Fruit fly (Drosophila melanogaster): ENCODE measurements around the gene pins.

Gene pins

DNA sequence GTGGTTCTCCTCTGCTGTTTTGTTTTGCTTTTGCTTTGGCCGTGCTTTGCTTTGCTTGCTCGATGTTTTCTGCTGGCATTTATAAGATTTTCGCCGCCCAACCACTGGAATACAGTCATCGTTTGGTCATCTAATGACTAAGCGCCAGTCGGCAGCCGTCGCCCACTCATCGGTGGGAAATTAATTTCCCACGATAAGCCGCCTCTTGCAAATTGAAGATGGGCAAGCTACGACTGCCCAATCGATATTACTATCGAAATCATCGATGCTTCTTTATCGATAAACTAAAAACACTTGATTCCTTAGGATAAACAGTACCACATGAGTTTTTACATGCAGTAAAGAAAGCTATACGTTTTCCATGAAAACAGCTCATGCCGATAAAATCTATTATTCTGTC is 11.9 kb upstream of the pins start:
- TF ChIP-seq CG4496 (GFP tag; IDR thresholded peaks at IDR 0.05) (no peak), Pif1B (GFP tag; optimal IDR thresholded peaks at IDR 0.05) (no peak), Ets98B (GFP tag; IDR thresholded peaks at IDR 0.05) (no peak), CG17806 (tag; optimal IDR thresholded peaks at IDR 0.05) (no peak), gl (tag; optimal IDR thresholded peaks at IDR 0.05) (no peak), CG8301 (tag; optimal IDR thresholded peaks at IDR 0.05) (no peak), fd96Ca (GFP tag; IDR thresholded peaks at IDR 0.05) (no peak), CG14655 (GFP tag; optimal IDR thresholded peaks at IDR 0.05) (no peak), CG34367 (tag; optimal IDR thresholded peaks at IDR 0.05) (no peak), CG8159 (tag; optimal IDR thresholded peaks at IDR 0.05) (no peak), D1 (tag; optimal IDR thresholded peaks at IDR 0.05) (no peak), CG13204 (GFP tag; optimal IDR thresholded peaks at IDR 0.05) (no peak), CG9948 (tag; optimal IDR thresholded peaks at IDR 0.05) (no peak), Snoo (tag; optimal IDR thresholded peaks at IDR 0.05) (no peak), EcR (GFP tag; optimal IDR thresholded peaks at IDR 0.05) (no peak), CG10348 (GFP tag; IDR thresholded peaks at IDR 0.05) (no peak), rn (GFP tag; IDR thresholded peaks at IDR 0.05) (no peak), Pif1A (GFP tag; optimal IDR thresholded peaks at IDR 0.05) (no peak), CG32121 (GFP tag; IDR thresholded peaks at IDR 0.05) (no peak), CG12605 (GFP tag; IDR thresholded peaks at IDR 0.05) (no peak)

DNA sequence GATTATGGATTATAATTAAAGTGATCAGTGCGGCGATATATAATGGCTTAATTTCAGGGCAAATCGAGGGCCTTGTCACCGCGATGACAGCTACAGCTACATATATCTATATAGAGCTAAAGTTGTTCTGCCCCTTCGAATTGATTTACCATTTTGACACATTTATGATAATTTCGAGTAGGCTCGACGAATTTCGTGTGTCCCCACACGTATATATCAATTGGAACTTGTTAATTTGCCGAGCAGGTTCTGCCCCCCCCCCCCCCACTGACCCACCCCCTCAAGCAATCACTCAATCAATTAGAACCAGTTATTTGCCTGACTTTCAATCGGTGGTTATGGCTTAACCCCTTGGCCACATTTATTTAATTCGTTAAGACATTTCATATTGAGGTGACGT is 3.2 kb upstream of the pins start:
- TF ChIP-seq Pif1B (GFP tag; optimal IDR thresholded peaks at IDR 0.05), result no peak
- no peak for TF ChIP-seq CG8301 (tag; optimal IDR thresholded peaks at IDR 0.05)
- TF ChIP-seq CG10348 (GFP tag; IDR thresholded peaks at IDR 0.05), result no peak
- TF ChIP-seq CG9948 (tag; optimal IDR thresholded peaks at IDR 0.05), result no peak
- TF ChIP-seq gl (tag; optimal IDR thresholded peaks at IDR 0.05), result no peak
- no peak for TF ChIP-seq CG34367 (tag; optimal IDR thresholded peaks at IDR 0.05)

DNA sequence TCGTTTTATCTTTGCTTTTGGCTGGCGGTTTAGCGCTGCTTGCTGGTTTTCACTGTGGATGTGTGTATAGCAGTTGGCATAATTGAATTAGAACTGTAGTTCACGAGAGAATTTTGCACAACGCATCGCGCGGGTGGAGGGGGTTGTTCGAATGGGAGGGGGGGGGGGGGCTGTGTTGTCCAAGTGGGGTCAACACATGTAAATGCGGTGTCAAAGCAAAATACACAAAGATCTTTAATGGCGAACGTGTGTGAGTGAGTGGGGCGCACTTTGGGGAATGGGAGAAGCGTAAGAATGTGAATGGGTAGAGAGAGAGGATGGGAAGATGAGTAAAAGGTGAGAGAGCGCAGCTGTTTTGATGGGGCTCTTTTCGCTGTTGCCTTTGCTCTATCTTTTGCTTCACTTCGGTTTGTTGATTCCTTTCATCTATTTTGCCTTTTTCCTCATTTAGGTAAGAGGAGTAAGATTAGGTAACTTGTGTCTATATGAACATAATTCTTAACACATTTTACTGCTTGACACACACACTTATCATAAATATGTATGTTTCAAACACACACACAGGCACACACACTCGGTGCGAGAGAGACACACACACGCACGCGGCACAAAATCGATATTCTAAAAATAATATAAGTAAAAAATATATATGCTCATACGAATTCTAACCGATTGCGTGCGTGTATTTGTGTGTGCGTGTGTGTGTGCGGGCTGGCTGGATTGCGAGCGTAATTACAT is 2.2 kb upstream of the pins start:
- peak; percentile 38 for TF ChIP-seq EcR (GFP tag; optimal IDR thresholded peaks at IDR 0.05)
- no peak for TF ChIP-seq CG17806 (tag; optimal IDR thresholded peaks at IDR 0.05)
- TF ChIP-seq CG12605 (GFP tag; IDR thresholded peaks at IDR 0.05), result no peak

DNA sequence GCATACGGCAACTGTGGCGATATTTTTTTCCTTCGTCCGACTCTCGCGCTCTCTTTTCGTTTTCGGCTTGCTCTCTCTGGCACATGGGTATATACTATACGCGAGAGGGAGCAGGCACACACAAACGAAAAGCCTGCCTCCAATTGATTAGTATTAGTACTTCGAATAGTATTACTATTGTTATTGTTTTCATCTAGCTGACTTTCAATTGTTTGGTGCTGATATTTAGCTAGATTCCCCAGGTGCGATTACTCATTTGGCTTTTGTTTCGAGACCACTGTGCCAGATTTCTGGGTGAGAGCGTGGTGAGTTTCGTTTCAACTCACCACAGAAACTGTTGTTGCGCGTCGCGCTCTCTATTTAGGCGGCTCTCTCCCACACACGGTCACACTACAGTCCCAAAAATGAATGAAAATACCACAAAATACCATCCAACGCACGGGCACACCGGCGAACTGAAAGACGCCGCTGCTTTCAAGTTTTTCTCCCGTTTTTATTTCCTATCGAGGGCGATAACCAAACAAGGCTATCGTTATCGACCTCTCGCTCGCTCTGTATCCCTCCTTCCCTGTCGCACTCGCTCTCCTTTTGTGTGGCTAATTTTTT is 1.3 kb upstream of the pins start:
- TF ChIP-seq CG17806 (tag; optimal IDR thresholded peaks at IDR 0.05) (peak; percentile 75), Snoo (tag; optimal IDR thresholded peaks at IDR 0.05) (peak; percentile 81), CG10348 (GFP tag; IDR thresholded peaks at IDR 0.05) (no peak), CG32121 (GFP tag; IDR thresholded peaks at IDR 0.05) (no peak), Ets98B (GFP tag; IDR thresholded peaks at IDR 0.05) (no peak), CG8159 (tag; optimal IDR thresholded peaks at IDR 0.05) (peak; percentile 69), CG14655 (GFP tag; optimal IDR thresholded peaks at IDR 0.05) (no peak), rn (GFP tag; IDR thresholded peaks at IDR 0.05) (no peak), CG13204 (GFP tag; optimal IDR thresholded peaks at IDR 0.05) (no peak), gl (tag; optimal IDR thresholded peaks at IDR 0.05) (peak; percentile 72), CG12605 (GFP tag; IDR thresholded peaks at IDR 0.05) (no peak), Pif1A (GFP tag; optimal IDR thresholded peaks at IDR 0.05) (peak; percentile 91), CG4496 (GFP tag; IDR thresholded peaks at IDR 0.05) (no peak), CG34367 (tag; optimal IDR thresholded peaks at IDR 0.05) (peak; percentile 60), CG8301 (tag; optimal IDR thresholded peaks at IDR 0.05) (peak; percentile 75), EcR (GFP tag; optimal IDR thresholded peaks at IDR 0.05) (peak; percentile 13), Pif1B (GFP tag; optimal IDR thresholded peaks at IDR 0.05) (peak; percentile 81), D1 (tag; optimal IDR thresholded peaks at IDR 0.05) (no peak), CG9948 (tag; optimal IDR thresholded peaks at IDR 0.05) (peak; percentile 62), fd96Ca (GFP tag; IDR thresholded peaks at IDR 0.05) (no peak), CG15710 (tag; optimal IDR thresholded peaks at IDR 0.05) (peak; percentile 64)

DNA sequence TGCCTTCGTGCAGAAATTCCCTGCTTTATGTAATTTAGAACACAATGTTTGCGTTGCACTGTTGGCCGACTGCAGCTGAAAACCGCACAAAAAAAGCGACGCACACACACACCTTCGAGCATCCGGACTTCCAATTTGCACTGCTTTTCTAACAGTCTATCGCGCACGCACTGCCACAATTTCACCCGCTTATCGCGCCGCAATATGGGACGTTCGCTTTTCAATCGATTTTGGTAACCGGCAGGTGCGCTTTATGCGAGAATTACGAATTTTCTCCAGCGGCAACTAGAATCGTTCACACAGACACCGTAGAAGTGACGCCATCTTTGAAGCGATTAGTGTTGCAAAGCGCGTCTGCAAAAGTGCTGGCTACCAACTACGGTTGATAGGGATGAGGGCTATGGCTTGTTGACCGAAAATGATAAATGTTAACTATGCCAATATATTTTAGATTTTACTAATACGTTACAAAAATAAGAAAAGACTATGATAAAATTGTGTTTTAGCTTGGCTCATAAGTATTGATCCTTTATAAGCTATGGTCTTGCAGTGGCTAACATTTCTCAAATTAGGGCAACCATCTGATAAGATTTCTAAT is 651 bp upstream of the pins start, which contains the start of gene wdb:
TSS of gene wdb (minus strand) at position 352 of the 598 bp plus-strand sequence.
- no peak for TF ChIP-seq CG34367 (tag; optimal IDR thresholded peaks at IDR 0.05)
- TF ChIP-seq CG32121 (GFP tag; IDR thresholded peaks at IDR 0.05), result no peak
- no peak for TF ChIP-seq CG17806 (tag; optimal IDR thresholded peaks at IDR 0.05)
- TF ChIP-seq CG8159 (tag; optimal IDR thresholded peaks at IDR 0.05), result peak; percentile 19
- TF ChIP-seq CG4496 (GFP tag; IDR thresholded peaks at IDR 0.05), result no peak
- TF ChIP-seq rn (GFP tag; IDR thresholded peaks at IDR 0.05), result no peak
- no peak for TF ChIP-seq fd96Ca (GFP tag; IDR thresholded peaks at IDR 0.05)
- no peak for TF ChIP-seq gl (tag; optimal IDR thresholded peaks at IDR 0.05)
- TF ChIP-seq CG12605 (GFP tag; IDR thresholded peaks at IDR 0.05), result no peak
- peak; percentile 23 for TF ChIP-seq Pif1B (GFP tag; optimal IDR thresholded peaks at IDR 0.05)
- no peak for TF ChIP-seq D1 (tag; optimal IDR thresholded peaks at IDR 0.05)
- no peak for TF ChIP-seq CG9948 (tag; optimal IDR thresholded peaks at IDR 0.05)
- no peak for TF ChIP-seq CG14655 (GFP tag; optimal IDR thresholded peaks at IDR 0.05)
- TF ChIP-seq CG13204 (GFP tag; optimal IDR thresholded peaks at IDR 0.05), result no peak
- no peak for TF ChIP-seq Ets98B (GFP tag; IDR thresholded peaks at IDR 0.05)
- no peak for TF ChIP-seq EcR (GFP tag; optimal IDR thresholded peaks at IDR 0.05)
- no peak for TF ChIP-seq Pif1A (GFP tag; optimal IDR thresholded peaks at IDR 0.05)
- TF ChIP-seq CG8301 (tag; optimal IDR thresholded peaks at IDR 0.05), result no peak
- no peak for TF ChIP-seq CG10348 (GFP tag; IDR thresholded peaks at IDR 0.05)
- peak; percentile 38 for TF ChIP-seq Snoo (tag; optimal IDR thresholded peaks at IDR 0.05)
- TF ChIP-seq CG15710 (tag; optimal IDR thresholded peaks at IDR 0.05), result peak; percentile 33
